Worm (Caenorhabditis elegans) whole organism, late embryonic: ENCODE measurements around the gene C16C8.18.

Source experiments
- C38D4.7 ChIP-seq: fragments of 200-800 bp; sonication (Bioruptor generic); optimal IDR thresholded peaks from 2 replicates; lab custom pipeline; 2018; ENCODE audit warnings: mild to moderate bottlenecking, missing genetic modification characterization, moderate library complexity, missing compliant biosample characterization
- K09A11.1 ChIP-seq: sonication (generic microtip); optimal IDR thresholded peaks from 2 replicates; lab custom pipeline; 2017; ENCODE audit warnings: antibody characterized with exemption, mild to moderate bottlenecking, missing genetic modification characterization, missing compliant biosample characterization; ENCODE audit not compliant: insufficient read depth
- Y22D7AL.16 ChIP-seq: sonication (generic microtip); optimal IDR thresholded peaks from 2 replicates; lab custom pipeline; 2016; ENCODE audit warnings: missing genetic modification characterization, missing compliant biosample characterization
- ahr-1 ChIP-seq: sonication (generic microtip); optimal IDR thresholded peaks from 2 replicates; lab custom pipeline; 2016; ENCODE audit warnings: missing genetic modification characterization, missing compliant biosample characterization
- ceh-14 ChIP-seq: sonication (generic microtip); optimal IDR thresholded peaks from 2 replicates; lab custom pipeline; 2016; ENCODE audit warnings: missing genotype, missing genetic modification characterization, missing compliant biosample characterization
- ceh-30 ChIP-seq: fragments of 150-350 bp; optimal IDR thresholded peaks from 2 replicates; lab custom pipeline; 2014; ENCODE audit warnings: missing biosample characterization, missing genetic modification characterization
- ceh-31 ChIP-seq: sonication (generic microtip); optimal IDR thresholded peaks from 2 replicates; lab custom pipeline; 2016; ENCODE audit warnings: missing genetic modification characterization, missing compliant biosample characterization
- ceh-34 ChIP-seq: sonication (generic microtip); optimal IDR thresholded peaks from 2 replicates; lab custom pipeline; 2016; ENCODE audit warnings: mild to moderate bottlenecking, missing genetic modification characterization, missing compliant biosample characterization
- ceh-45 ChIP-seq: fragments of 200-800 bp; sonication (Bioruptor generic); IDR thresholded peaks from 2 replicates; pipeline ENCODE4 v1.3.6; 2022; ENCODE audit warnings: missing genetic modification reagents, missing genetic modification characterization, missing compliant biosample characterization
- ceh-48 ChIP-seq: sonication (generic microtip); optimal IDR thresholded peaks from 2 replicates; lab custom pipeline; 2016; ENCODE audit warnings: missing genetic modification characterization, inconsistent platforms, missing compliant biosample characterization
- ceh-9 ChIP-seq: sonication (generic microtip); optimal IDR thresholded peaks from 2 replicates; lab custom pipeline; 2016; ENCODE audit warnings: mild to moderate bottlenecking, missing genetic modification characterization, inconsistent platforms, missing compliant biosample characterization
- che-1 ChIP-seq: sonication (generic microtip); optimal IDR thresholded peaks from 2 replicates; lab custom pipeline; 2016; ENCODE audit warnings: mild to moderate bottlenecking, missing genetic modification characterization, missing compliant biosample characterization
- dve-1 ChIP-seq: sonication (generic microtip); optimal IDR thresholded peaks from 2 replicates; lab custom pipeline; 2017; ENCODE audit warnings: antibody characterized with exemption, mild to moderate bottlenecking, missing genetic modification characterization, missing compliant biosample characterization
- elt-2 ChIP-seq: sonication (generic microtip); optimal IDR thresholded peaks from 2 replicates; lab custom pipeline; 2016; ENCODE audit warnings: missing genetic modification reagents, missing genetic modification characterization, missing compliant biosample characterization
- eyg-1 ChIP-seq: sonication (generic microtip); optimal IDR thresholded peaks from 2 replicates; lab custom pipeline; 2016; ENCODE audit warnings: missing genotype, missing genetic modification characterization, missing compliant biosample characterization
- fkh-10 ChIP-seq: fragments of 150-350 bp; optimal IDR thresholded peaks from 2 replicates; lab custom pipeline; 2014; ENCODE audit warnings: missing biosample characterization, missing genetic modification reagents, missing genetic modification characterization
- fkh-6 ChIP-seq: sonication (generic microtip); optimal IDR thresholded peaks from 2 replicates; lab custom pipeline; 2016; ENCODE audit warnings: missing genetic modification characterization, missing compliant biosample characterization
- gmeb-2 ChIP-seq: sonication (generic microtip); optimal IDR thresholded peaks from 2 replicates; lab custom pipeline; 2016; ENCODE audit warnings: missing genetic modification characterization, inconsistent platforms, missing compliant biosample characterization
- lim-6 ChIP-seq: sonication (generic microtip); optimal IDR thresholded peaks from 2 replicates; lab custom pipeline; 2016; ENCODE audit warnings: missing genetic modification characterization, missing compliant biosample characterization
- mec-3 ChIP-seq: sonication (generic microtip); optimal IDR thresholded peaks from 2 replicates; lab custom pipeline; 2016; ENCODE audit warnings: borderline replicate concordance, missing genetic modification characterization, missing compliant biosample characterization
- odd-2 ChIP-seq: sonication (generic microtip); optimal IDR thresholded peaks from 2 replicates; lab custom pipeline; 2017; ENCODE audit warnings: antibody characterized with exemption, mild to moderate bottlenecking, missing genetic modification characterization, missing compliant biosample characterization
- pag-3 ChIP-seq: sonication (generic microtip); optimal IDR thresholded peaks from 2 replicates; lab custom pipeline; 2016; ENCODE audit warnings: missing compliant biosample characterization, missing genetic modification characterization, borderline replicate concordance
- pat-9 ChIP-seq: fragments of 200-800 bp; sonication (Bioruptor generic); optimal IDR thresholded peaks from 2 replicates; lab custom pipeline; 2018; ENCODE audit warnings: mild to moderate bottlenecking, missing genetic modification characterization, moderate library complexity, missing compliant biosample characterization
- pax-1 ChIP-seq: fragments of 150-350 bp; optimal IDR thresholded peaks from 2 replicates; lab custom pipeline; 2014; ENCODE audit warnings: missing biosample characterization, missing genetic modification characterization
- pha-2 ChIP-seq: sonication (generic microtip); optimal IDR thresholded peaks from 2 replicates; lab custom pipeline; 2017; ENCODE audit warnings: mild to moderate bottlenecking, missing genetic modification characterization, missing compliant biosample characterization
- pha-4 ChIP-seq: fragments of 150-350 bp; optimal IDR thresholded peaks from 2 replicates; lab custom pipeline; 2018; ENCODE audit warnings: missing biosample characterization, missing genetic modification reagents, missing genetic modification characterization
- pqm-1 ChIP-seq: sonication (generic microtip); optimal IDR thresholded peaks from 2 replicates; lab custom pipeline; 2016; ENCODE audit warnings: missing genetic modification characterization, missing compliant biosample characterization
- ref-2 ChIP-seq: sonication (generic microtip); optimal IDR thresholded peaks from 2 replicates; lab custom pipeline; 2016; ENCODE audit warnings: missing genetic modification characterization, missing compliant biosample characterization
- rnt-1 ChIP-seq: sonication (generic microtip); optimal IDR thresholded peaks from 2 replicates; lab custom pipeline; 2016; ENCODE audit warnings: missing genetic modification characterization, missing compliant biosample characterization
- sdc-2 ChIP-seq: sonication (generic microtip); optimal IDR thresholded peaks from 2 replicates; lab custom pipeline; 2016; ENCODE audit warnings: missing genotype, missing genetic modification characterization, missing compliant biosample characterization
- syd-9 ChIP-seq: sonication (generic microtip); optimal IDR thresholded peaks from 2 replicates; lab custom pipeline; 2016; ENCODE audit warnings: mild to moderate bottlenecking, missing genetic modification characterization, moderate library complexity, missing compliant biosample characterization
- tbx-7 ChIP-seq: sonication (generic microtip); optimal IDR thresholded peaks from 2 replicates; lab custom pipeline; 2016; ENCODE audit warnings: missing genotype, missing genetic modification characterization, missing compliant biosample characterization
- unc-3 ChIP-seq, 2 experiments: fragments of 200-800 bp in 1 of 2; sonication (Bioruptor generic) in 1 of 2; sonication (generic microtip) in 1 of 2; conservative IDR thresholded peaks in 1 of 2; optimal IDR thresholded peaks in 1 of 2; 2 replicates each; pipeline versions ENCODE4 v1.3.6 to Lab custom; 2016 to 2022; ENCODE audit warnings: missing compliant biosample characterization in 2 of 2, missing genetic modification characterization in 2 of 2, missing genetic modification reagents in 1 of 2
- unc-55 ChIP-seq: sonication (generic microtip); optimal IDR thresholded peaks from 2 replicates; lab custom pipeline; 2017; ENCODE audit warnings: missing biosample characterization, missing genetic modification reagents, missing genetic modification characterization
- zip-5 ChIP-seq: sonication (generic microtip); optimal IDR thresholded peaks from 2 replicates; lab custom pipeline; 2016; ENCODE audit warnings: missing genetic modification characterization, missing compliant biosample characterization
- ztf-16 ChIP-seq: sonication (generic microtip); optimal IDR thresholded peaks from 2 replicates; lab custom pipeline; 2017; ENCODE audit warnings: missing genetic modification characterization, missing compliant biosample characterization

C16C8.18 gene

DNA sequence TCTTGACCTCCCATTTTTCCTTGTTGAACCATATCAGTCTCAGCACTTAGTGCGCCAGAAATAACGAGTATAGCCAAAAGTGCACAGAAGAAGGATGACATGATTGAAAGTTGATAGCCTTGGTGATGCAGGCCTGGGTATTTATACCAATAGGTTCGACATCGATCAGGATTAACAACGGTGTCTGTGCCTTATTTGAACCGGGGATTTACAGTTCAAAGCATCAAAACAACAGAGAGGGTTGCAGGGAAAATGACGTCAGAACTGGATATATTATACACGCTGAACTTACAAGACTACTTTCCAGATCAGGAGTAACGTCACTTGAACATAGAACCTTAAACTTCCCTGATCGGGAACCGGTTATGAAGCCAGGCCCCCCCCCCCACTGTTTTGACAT lies 42.8 kb downstream of the C16C8.18 start, which contains the start of gene Y49F6B.12:
Y49F6B.12 (minus strand) TSS at position 101 of the 400 bp plus-strand sequence.
- TF ChIP-seq pha-2 (tag; lab: Kevin White, UChicago) (no peak), unc-3 (GFP tag; conservative IDR thresholded peaks at IDR 0.05; lab: Robert Waterston, UW) (no peak), unc-3 (tag; optimal IDR thresholded peaks at IDR 0.05; lab: Kevin White, UChicago) (no peak), pax-1 (tag; lab: Kevin White, UChicago) (no peak), sdc-2 (tag; lab: Kevin White, UChicago) (no peak), pha-4 (tag; lab: Kevin White, UChicago) (no peak), ceh-31 (tag; lab: Kevin White, UChicago) (no peak), ztf-16 (tag; lab: Kevin White, UChicago) (no peak), ceh-48 (tag; lab: Kevin White, UChicago) (no peak), mec-3 (tag; lab: Kevin White, UChicago) (no peak), tbx-7 (tag; lab: Kevin White, UChicago) (no peak), pqm-1 (tag; lab: Kevin White, UChicago) (no peak), fkh-6 (tag; lab: Kevin White, UChicago) (no peak), fkh-10 (GFP tag; lab: Kevin White, UChicago) (no peak), dve-1 (tag; lab: Kevin White, UChicago) (no peak), pag-3 (tag; lab: Kevin White, UChicago) (no peak), gmeb-2 (tag; lab: Kevin White, UChicago) (no peak), ceh-14 (tag; lab: Kevin White, UChicago) (no peak), lim-6 (no peak), zip-5 (tag; lab: Kevin White, UChicago) (no peak), che-1 (tag; lab: Kevin White, UChicago) (no peak)

DNA sequence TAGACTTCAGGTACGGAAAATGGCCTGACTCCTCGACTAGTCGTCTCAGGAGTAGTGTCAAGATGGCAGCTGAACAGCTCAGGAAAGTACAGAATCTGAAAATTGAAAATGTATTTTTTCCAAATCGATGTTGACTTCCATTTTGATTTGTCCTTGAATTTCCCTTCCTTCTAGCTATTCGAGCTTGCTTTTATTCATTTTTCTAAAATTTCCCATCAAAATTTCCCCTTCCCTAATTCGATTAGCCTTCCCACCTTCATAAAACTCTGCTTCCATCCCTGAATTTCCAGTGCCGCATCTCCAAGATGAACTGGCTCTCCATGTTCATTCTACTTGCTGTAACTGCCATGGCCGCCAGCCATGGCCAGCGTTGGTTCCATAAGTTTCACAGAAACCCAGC lies 43.3 kb downstream of the C16C8.18 start, which contains the start of gene Y49F6B.6:
Y49F6B.6 (plus strand) TSS at position 301 of the 400 bp plus-strand sequence.
- TF ChIP-seq syd-9 (tag; lab: Kevin White, UChicago) (no peak), ref-2 (tag; lab: Kevin White, UChicago) (no peak), ceh-31 (tag; lab: Kevin White, UChicago) (no peak), elt-2 (tag; lab: Kevin White, UChicago) (no peak), ceh-45 (GFP tag; lab: Robert Waterston, UW) (no peak), rnt-1 (tag; lab: Kevin White, UChicago) (no peak), pat-9 (tag; lab: Kevin White, UChicago) (no peak), pag-3 (tag; lab: Kevin White, UChicago) (no peak), zip-5 (tag; lab: Kevin White, UChicago) (no peak), ceh-9 (tag; lab: Kevin White, UChicago) (no peak), odd-2 (tag; lab: Kevin White, UChicago) (no peak), ceh-34 (tag; lab: Kevin White, UChicago) (no peak), C38D4.7 (GFP tag; lab: Kevin White, UChicago) (no peak), K09A11.1 (tag; lab: Kevin White, UChicago) (no peak), gmeb-2 (tag; lab: Kevin White, UChicago) (no peak), eyg-1 (tag; lab: Kevin White, UChicago) (no peak), unc-55 (GFP tag; lab: Kevin White, UChicago) (no peak)

DNA sequence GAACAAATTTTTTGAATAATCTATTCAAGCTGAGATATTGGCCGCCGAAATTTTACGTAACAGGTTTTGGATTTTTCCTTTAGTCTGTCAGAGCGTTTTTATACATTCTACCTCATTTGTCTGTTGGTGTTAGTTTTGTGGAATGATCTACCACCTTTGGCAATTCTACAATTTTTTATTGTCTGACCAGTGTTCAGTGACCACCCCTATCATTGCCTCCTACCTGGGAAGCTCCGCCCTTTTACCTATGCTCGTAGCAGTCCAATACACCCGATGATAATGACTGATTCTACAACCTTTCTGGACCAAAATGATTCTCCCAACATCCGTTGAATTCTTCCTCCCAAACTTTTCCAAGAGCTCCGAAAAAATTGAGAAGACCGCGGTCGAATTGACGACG lies 44.2 kb downstream of the C16C8.18 start, which contains the start of gene sdz-32:
sdz-32 (plus strand) TSS at position 301 of the 400 bp plus-strand sequence.
- no peak for TF ChIP-seq ahr-1 (tag; lab: Kevin White, UChicago)
- no peak for TF ChIP-seq tbx-7 (tag; lab: Kevin White, UChicago)
- TF ChIP-seq unc-3 (GFP tag; conservative IDR thresholded peaks at IDR 0.05; lab: Robert Waterston, UW) = no peak
- TF ChIP-seq unc-3 (tag; optimal IDR thresholded peaks at IDR 0.05; lab: Kevin White, UChicago) = no peak
- no peak for TF ChIP-seq ceh-30 (tag; lab: Kevin White, UChicago)
- no peak for TF ChIP-seq ceh-14 (tag; lab: Kevin White, UChicago)
- TF ChIP-seq pha-2 (tag; lab: Kevin White, UChicago) = no peak
- no peak for TF ChIP-seq Y22D7AL.16 (tag; lab: Kevin White, UChicago)
